Worm (Caenorhabditis elegans) whole organism, late embryonic: Measurements from ENCODE around the gene rgs-5.

ENCODE experiments used
- ahr-1 ChIP-seq: sonication (generic microtip); optimal IDR thresholded peaks from 2 replicates; lab custom pipeline; 2016; ENCODE audit warnings: missing genetic modification characterization, missing compliant biosample characterization
- dmd-4 ChIP-seq: sonication (generic microtip); optimal IDR thresholded peaks from 2 replicates; lab custom pipeline; 2016; ENCODE audit warnings: borderline replicate concordance, missing genetic modification characterization, missing compliant biosample characterization

ce11 chrIII:5715467-5715866 lies 17.1 kb downstream of the rgs-5 start:
- TF ChIP-seq ahr-1 (tag; lab: Kevin White, UChicago), result no peak
- no peak for TF ChIP-seq dmd-4
